Worm (Caenorhabditis elegans) whole organism, L3 larva: ENCODE measurements around the gene ceh-53.

ENCODE experiments used
- ZK546.5 ChIP-seq: sonication (generic microtip); optimal IDR thresholded peaks from 2 replicates; lab custom pipeline; 2017; ENCODE audit warnings: missing biosample characterization, missing genetic modification characterization
- elt-1 ChIP-seq: fragments of 150-350 bp; optimal IDR thresholded peaks from 2 replicates; lab custom pipeline; 2014; ENCODE audit warnings: missing biosample characterization, missing genetic modification characterization
- lin-39 ChIP-seq: fragments of 150-350 bp; optimal IDR thresholded peaks from 2 replicates; lab custom pipeline; 2018; ENCODE audit warnings: missing biosample characterization, missing genetic modification reagents, missing genetic modification characterization
- nfya-1 ChIP-seq: sonication (generic microtip); optimal IDR thresholded peaks from 2 replicates; lab custom pipeline; 2017; ENCODE audit warnings: missing genetic modification characterization, mild to moderate bottlenecking, missing compliant biosample characterization, antibody characterized with exemption, moderate library complexity; ENCODE audit not compliant: insufficient read depth
- pha-4 ChIP-seq: fragments of 150-350 bp; optimal IDR thresholded peaks from 2 replicates; lab custom pipeline; 2014; ENCODE audit warnings: missing biosample characterization, missing genetic modification reagents, missing genetic modification characterization
- pqm-1 ChIP-seq: fragments of 150-350 bp; optimal IDR thresholded peaks from 2 replicates; lab custom pipeline; 2017; ENCODE audit warnings: missing biosample characterization, missing genetic modification characterization, inconsistent platforms
- tbx-2 ChIP-seq: sonication (generic microtip); optimal IDR thresholded peaks from 2 replicates; lab custom pipeline; 2016; ENCODE audit warnings: mild to moderate bottlenecking, missing genetic modification characterization, missing compliant biosample characterization
- zag-1 ChIP-seq: fragments of 150-350 bp; optimal IDR thresholded peaks from 2 replicates; lab custom pipeline; 2014; ENCODE audit warnings: missing biosample characterization, missing genetic modification characterization

- TF ChIP-seq nfya-1 (tag; lab: Kevin White, UChicago), result no peak
- TF ChIP-seq elt-1 (tag; lab: Kevin White, UChicago), result no peak
- no peak for TF ChIP-seq tbx-2
- TF ChIP-seq zag-1 (tag; lab: Kevin White, UChicago), result no peak
- TF ChIP-seq pha-4, result no peak
- no peak for TF ChIP-seq lin-39 (tag; lab: Kevin White, UChicago)
- no peak for TF ChIP-seq ZK546.5 (tag; lab: Kevin White, UChicago)
- TF ChIP-seq pqm-1, result no peak
These were observed 34.8 kb upstream of the ceh-53 start, which contains the start of gene F58E2.4 for ce11 chrIV:3463254-3463653.
